Fruit fly (Drosophila melanogaster) S2 (cell line): Measurements from ENCODE around the gene CG7632.

Experiments
- CG8478 ChIP-seq: fragments of >200 bp; optimal IDR thresholded peaks from 2 replicates; lab custom pipeline; 2018
- CTCF ChIP-seq, 2 experiments: fragments of >200 bp; optimal IDR thresholded peaks; 2 replicates each; lab custom pipeline; 2018

DNA sequence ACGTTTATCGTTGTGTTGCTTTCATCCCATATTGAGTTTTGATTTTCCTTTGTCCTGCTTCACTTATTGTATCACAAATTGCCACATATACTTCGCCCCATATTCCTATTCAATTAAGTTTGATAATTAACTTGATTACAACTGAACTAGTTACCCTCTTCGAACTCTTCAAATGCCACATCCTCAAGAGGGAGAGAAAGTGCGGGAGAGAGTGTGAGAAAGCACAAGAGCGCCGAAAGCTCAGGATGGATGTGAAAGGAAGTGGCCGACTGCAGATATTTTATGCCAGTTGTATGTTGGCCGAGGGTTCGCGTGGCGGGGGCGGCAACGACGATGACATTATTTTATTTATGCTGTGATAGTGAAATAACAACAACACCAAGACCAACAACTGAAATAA, 14.0 kb downstream of the CG7632 start, which contains the start of gene Rab26:
- TF ChIP-seq CTCF (optimal IDR thresholded peaks at IDR 0.05; lab: Kevin White, UChicago) (no peak), CG8478 (no peak)
